Worm (Caenorhabditis elegans) whole organism, L2 larva: ENCODE measurements around the gene nhr-218.

Experiments
- lsy-2 ChIP-seq, 2 experiments: fragments of 150-350 bp in 1 of 2; sonication (generic microtip) in 1 of 2; optimal IDR thresholded peaks; 2 replicates each; lab custom pipeline; 2014 to 2017; ENCODE audit warnings: missing biosample characterization in 2 of 2, missing genetic modification characterization in 2 of 2
- unc-62 ChIP-seq: fragments of 150-350 bp; optimal IDR thresholded peaks from 2 replicates; lab custom pipeline; 2014; ENCODE audit warnings: missing biosample characterization, missing genetic modification reagents, missing genetic modification characterization

ce11 chrV:16309523-16309922 lies 51.3 kb downstream of the nhr-218 start, which contains the start of gene oac-7:
- no peak for TF ChIP-seq unc-62
- no peak for TF ChIP-seq lsy-2 (tag; optimal IDR thresholded peaks at IDR 0.05; lab: Kevin White, UChicago)
